Worm (Caenorhabditis elegans) whole organism, L1 larva: Measurements from ENCODE around the gene oig-2.

Experiments
- C16A3.4 ChIP-seq: fragments of 150-350 bp; optimal IDR thresholded peaks from 2 replicates; lab custom pipeline; 2014; ENCODE audit warnings: missing biosample characterization, missing genetic modification characterization
- aha-1 ChIP-seq: fragments of 150-350 bp; optimal IDR thresholded peaks from 2 replicates; lab custom pipeline; 2014; ENCODE audit warnings: missing biosample characterization, missing genetic modification characterization
- alr-1 ChIP-seq: fragments of 200-800 bp; sonication (Bioruptor generic); optimal IDR thresholded peaks from 2 replicates; lab custom pipeline; 2018; ENCODE audit warnings: borderline replicate concordance, mild to moderate bottlenecking, missing genetic modification characterization, missing compliant biosample characterization
- ama-1 ChIP-seq: fragments of 150-350 bp; optimal IDR thresholded peaks from 2 replicates; lab custom pipeline; 2014
- blmp-1 ChIP-seq: fragments of 150-350 bp; optimal IDR thresholded peaks from 2 replicates; lab custom pipeline; 2014; ENCODE audit warnings: missing biosample characterization, missing genetic modification characterization
- ceh-82 ChIP-seq, 3 experiments: fragments of 150-350 bp in 1 of 3; sonication (generic microtip) in 2 of 3; optimal IDR thresholded peaks; 2 replicates each; lab custom pipeline; 2014 to 2017; ENCODE audit warnings: missing biosample characterization in 3 of 3, missing genetic modification characterization in 3 of 3
- ceh-88 ChIP-seq: fragments of 200-800 bp; sonication (Bioruptor generic); IDR thresholded peaks from 2 replicates; pipeline ENCODE4 v1.3.6; 2022; ENCODE audit warnings: missing genetic modification characterization, missing compliant biosample characterization
- ceh-90 ChIP-seq: sonication (generic microtip); optimal IDR thresholded peaks from 2 replicates; lab custom pipeline; 2016; ENCODE audit warnings: missing genetic modification characterization, missing compliant biosample characterization
- dsc-1 ChIP-seq: sonication (generic microtip); optimal IDR thresholded peaks from 2 replicates; lab custom pipeline; 2016; ENCODE audit warnings: mild to moderate bottlenecking, missing genetic modification characterization, missing compliant biosample characterization
- efl-1 ChIP-seq, 4 experiments: fragments of 150-350 bp; optimal IDR thresholded peaks in 3 of 4; peaks in 1 of 4; 1 replicate in 1 of 4; 2 replicates in 3 of 4; lab custom pipeline; 2014; ENCODE audit warnings: missing biosample characterization in 2 of 4, missing genetic modification characterization in 2 of 4, missing genetic modification reagents in 2 of 4
- efl-3 ChIP-seq: fragments of 200-800 bp; sonication (Bioruptor generic); optimal IDR thresholded peaks from 2 replicates; lab custom pipeline; 2018; ENCODE audit warnings: mild to moderate bottlenecking, missing genetic modification characterization, missing compliant biosample characterization
- elt-2 ChIP-seq: sonication (generic microtip); optimal IDR thresholded peaks from 2 replicates; lab custom pipeline; 2016; ENCODE audit warnings: missing genetic modification characterization, mild to moderate bottlenecking, inconsistent platforms, missing compliant biosample characterization, missing genetic modification reagents
- elt-3 ChIP-seq, 6 experiments: fragments of 150-350 bp in 1 of 6; sonication (generic microtip); optimal IDR thresholded peaks; 2 replicates each; lab custom pipeline; 2017 to 2018; ENCODE audit warnings: missing biosample characterization in 6 of 6, missing genetic modification characterization in 6 of 6, inconsistent platforms in 1 of 6
- ets-5 ChIP-seq: fragments of 200-800 bp; sonication (Bioruptor generic); IDR thresholded peaks from 2 replicates; pipeline ENCODE4 v1.3.6; 2022; ENCODE audit warnings: missing genetic modification characterization, missing compliant biosample characterization
- fkh-4 ChIP-seq: sonication (generic microtip); optimal IDR thresholded peaks from 2 replicates; lab custom pipeline; 2016; ENCODE audit warnings: missing compliant biosample characterization, missing genetic modification characterization, borderline replicate concordance
- fkh-8 ChIP-seq: sonication (generic microtip); optimal IDR thresholded peaks from 2 replicates; lab custom pipeline; 2016; ENCODE audit warnings: mild to moderate bottlenecking, missing genetic modification characterization, missing compliant biosample characterization
- fos-1 ChIP-seq: fragments of 150-350 bp; optimal IDR thresholded peaks from 2 replicates; lab custom pipeline; 2014; ENCODE audit warnings: missing biosample characterization, missing genetic modification characterization
- grh-1 ChIP-seq: fragments of 200-800 bp; sonication (Bioruptor generic); IDR thresholded peaks from 2 replicates; pipeline ENCODE4 v1.3.6; 2022; ENCODE audit warnings: missing genetic modification reagents, missing genetic modification characterization, missing compliant biosample characterization
- hpl-2 ChIP-seq: fragments of 150-350 bp; optimal IDR thresholded peaks from 2 replicates; lab custom pipeline; 2014; ENCODE audit warnings: missing biosample characterization, missing genetic modification reagents, missing genetic modification characterization
- isw-1 ChIP-seq: fragments of 200-800 bp; sonication (Bioruptor generic); IDR thresholded peaks from 2 replicates; pipeline ENCODE4 v1.3.6; 2022; ENCODE audit warnings: missing genetic modification characterization, missing compliant biosample characterization
- lin-13 ChIP-seq: fragments of 150-350 bp; optimal IDR thresholded peaks from 2 replicates; lab custom pipeline; 2014; ENCODE audit warnings: missing biosample characterization, missing genetic modification reagents, missing genetic modification characterization
- lin-14 ChIP-seq: fragments of 200-800 bp; sonication (Bioruptor generic); optimal IDR thresholded peaks from 2 replicates; lab custom pipeline; 2018; ENCODE audit warnings: mild to moderate bottlenecking, missing genetic modification characterization, moderate library complexity, missing compliant biosample characterization
- lir-3 ChIP-seq: sonication (generic microtip); optimal IDR thresholded peaks from 2 replicates; lab custom pipeline; 2016; ENCODE audit warnings: mild to moderate bottlenecking, missing genetic modification characterization, moderate library complexity, missing compliant biosample characterization; ENCODE audit not compliant: poor library complexity
- mdl-1 ChIP-seq, 2 experiments: fragments of 150-350 bp; optimal IDR thresholded peaks; 2 replicates each; lab custom pipeline; 2014 to 2017; ENCODE audit warnings: missing biosample characterization in 2 of 2, missing genetic modification characterization in 2 of 2, inconsistent platforms in 1 of 2
- mef-2 ChIP-seq: fragments of 150-350 bp; optimal IDR thresholded peaks from 2 replicates; lab custom pipeline; 2014; ENCODE audit warnings: missing biosample characterization, missing genetic modification characterization
- mep-1 ChIP-seq: fragments of 150-350 bp; optimal IDR thresholded peaks from 2 replicates; lab custom pipeline; 2014; ENCODE audit warnings: missing biosample characterization, missing genetic modification characterization
- nhr-11 ChIP-seq: fragments of 150-350 bp; optimal IDR thresholded peaks from 2 replicates; lab custom pipeline; 2014; ENCODE audit warnings: missing biosample characterization, missing genetic modification characterization
- nhr-12 ChIP-seq: sonication (generic microtip); optimal IDR thresholded peaks from 2 replicates; lab custom pipeline; 2017; ENCODE audit warnings: missing biosample characterization, missing genetic modification characterization
- nhr-20 ChIP-seq: sonication (generic microtip); optimal IDR thresholded peaks from 2 replicates; lab custom pipeline; 2016; ENCODE audit warnings: mild to moderate bottlenecking, missing genetic modification characterization, missing compliant biosample characterization
- nhr-237 ChIP-seq: fragments of 150-350 bp; optimal IDR thresholded peaks from 2 replicates; lab custom pipeline; 2014; ENCODE audit warnings: missing biosample characterization, missing genetic modification characterization
- nhr-71 ChIP-seq: sonication (generic microtip); optimal IDR thresholded peaks from 2 replicates; lab custom pipeline; 2016; ENCODE audit warnings: mild to moderate bottlenecking, missing genetic modification characterization, moderate library complexity, missing compliant biosample characterization
- nhr-76 ChIP-seq: sonication (generic microtip); optimal IDR thresholded peaks from 2 replicates; lab custom pipeline; 2017; ENCODE audit warnings: missing biosample characterization, missing genetic modification characterization
- nhr-77 ChIP-seq: fragments of 150-350 bp; optimal IDR thresholded peaks from 2 replicates; lab custom pipeline; 2014; ENCODE audit warnings: missing biosample characterization, missing genetic modification characterization
- nhr-84 ChIP-seq: sonication (generic microtip); optimal IDR thresholded peaks from 2 replicates; lab custom pipeline; 2017; ENCODE audit warnings: missing biosample characterization, missing genetic modification characterization
- nhr-85 ChIP-seq: sonication (generic microtip); peaks from one replicate; lab custom pipeline; 2016; ENCODE audit warnings: missing genetic modification characterization, inconsistent platforms, missing compliant biosample characterization
- nhr-90 ChIP-seq: sonication (generic microtip); optimal IDR thresholded peaks from 2 replicates; lab custom pipeline; 2016; ENCODE audit warnings: mild to moderate bottlenecking, missing genetic modification characterization, missing compliant biosample characterization; ENCODE audit not compliant: poor library complexity
- pag-3 ChIP-seq: sonication (generic microtip); optimal IDR thresholded peaks from 2 replicates; lab custom pipeline; 2017; ENCODE audit warnings: missing genetic modification characterization, mild to moderate bottlenecking, missing compliant biosample characterization, antibody characterized with exemption, borderline replicate concordance; ENCODE audit not compliant: insufficient read depth
- pax-3 ChIP-seq: fragments of 200-800 bp; sonication (Bioruptor generic); optimal IDR thresholded peaks from 2 replicates; lab custom pipeline; 2018; ENCODE audit warnings: mild to moderate bottlenecking, missing genetic modification characterization, moderate library complexity, missing compliant biosample characterization
- rnt-1 ChIP-seq: sonication (generic microtip); optimal IDR thresholded peaks from 2 replicates; lab custom pipeline; 2016; ENCODE audit warnings: mild to moderate bottlenecking, missing genetic modification characterization, moderate library complexity, missing compliant biosample characterization
- skn-1 ChIP-seq: fragments of 150-350 bp; optimal IDR thresholded peaks from 2 replicates; lab custom pipeline; 2014; ENCODE audit warnings: missing biosample characterization, missing genetic modification characterization
- snpc-4 ChIP-seq: fragments of 150-350 bp; optimal IDR thresholded peaks from 2 replicates; lab custom pipeline; 2014; ENCODE audit warnings: missing biosample characterization, missing genetic modification characterization
- snu-23 ChIP-seq: sonication (generic microtip); optimal IDR thresholded peaks from 2 replicates; lab custom pipeline; 2016; ENCODE audit warnings: missing genetic modification characterization, missing compliant biosample characterization
- sox-4 ChIP-seq: sonication (generic microtip); optimal IDR thresholded peaks from 2 replicates; lab custom pipeline; 2016; ENCODE audit warnings: missing genetic modification characterization, missing compliant biosample characterization
- sptf-1 ChIP-seq: fragments of 150-350 bp; optimal IDR thresholded peaks from 2 replicates; lab custom pipeline; 2014; ENCODE audit warnings: missing biosample characterization, missing genetic modification characterization
- sup-37 ChIP-seq: fragments of 200-800 bp; sonication (Bioruptor generic); optimal IDR thresholded peaks from 2 replicates; lab custom pipeline; 2018; ENCODE audit warnings: mild to moderate bottlenecking, missing genetic modification characterization, missing compliant biosample characterization
- tlp-1 ChIP-seq: fragments of 150-350 bp; optimal IDR thresholded peaks from 2 replicates; lab custom pipeline; 2014; ENCODE audit warnings: missing biosample characterization, missing genetic modification characterization
- unc-86 ChIP-seq: sonication (generic microtip); optimal IDR thresholded peaks from 2 replicates; lab custom pipeline; 2016; ENCODE audit warnings: missing genetic modification characterization, missing compliant biosample characterization
- unc-98 ChIP-seq: fragments of 200-800 bp; sonication (Bioruptor generic); IDR thresholded peaks from 2 replicates; pipeline ENCODE4 v1.3.6; 2022; ENCODE audit warnings: missing genetic modification characterization, missing compliant biosample characterization
- vab-15 ChIP-seq: sonication (generic microtip); optimal IDR thresholded peaks from 2 replicates; lab custom pipeline; 2017; ENCODE audit warnings: missing genotype, mild to moderate bottlenecking, missing genetic modification characterization, missing compliant biosample characterization
- zip-4 ChIP-seq: fragments of 200-800 bp; sonication (Bioruptor generic); optimal IDR thresholded peaks from 2 replicates; lab custom pipeline; 2018; ENCODE audit warnings: mild to moderate bottlenecking, missing genetic modification characterization, moderate library complexity, missing compliant biosample characterization
- ztf-4 ChIP-seq: fragments of 150-350 bp; optimal IDR thresholded peaks from 2 replicates; lab custom pipeline; 2014; ENCODE audit warnings: missing biosample characterization, missing genetic modification characterization

oig-2 gene

DNA sequence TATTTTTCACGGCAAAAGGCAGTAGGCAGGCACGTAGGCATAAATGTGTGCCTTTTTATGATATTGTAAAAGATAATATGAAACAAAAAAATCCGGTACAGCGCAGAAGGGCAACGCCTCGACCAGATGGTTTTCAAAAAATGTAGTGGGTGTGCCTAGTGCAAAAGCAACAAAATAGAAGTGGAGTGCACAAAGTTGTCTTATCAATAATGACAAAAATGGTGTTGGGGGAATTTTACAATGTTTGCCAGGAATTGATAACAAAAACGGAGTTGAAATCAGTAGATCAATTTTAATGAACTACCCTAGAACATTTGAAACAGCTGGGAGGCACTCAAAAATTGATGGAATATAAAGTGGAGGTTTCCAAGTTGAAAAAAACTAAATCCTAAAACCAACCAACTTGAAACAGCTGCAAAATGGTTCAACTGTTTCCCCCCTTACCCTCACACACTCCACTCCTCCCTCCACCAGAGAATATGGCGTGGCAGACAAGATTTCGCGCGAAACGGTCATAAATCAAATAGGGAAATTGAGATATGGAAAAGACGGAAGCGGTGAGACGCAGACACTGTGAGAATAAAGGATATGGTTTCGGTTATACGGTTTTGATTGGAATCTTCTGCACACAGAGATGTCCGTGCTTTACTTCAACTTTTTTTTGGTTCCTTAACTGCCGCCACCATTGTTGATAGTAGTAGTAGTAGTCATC is 3.6 kb downstream of the oig-2 start (continued):
- TF ChIP-seq pax-3 (tag; lab: Kevin White, UChicago) (no peak), lir-3 (tag; lab: Kevin White, UChicago) (no peak), nhr-77 (tag; lab: Kevin White, UChicago) (no peak), zip-4 (GFP tag; lab: Kevin White, UChicago) (no peak), vab-15 (tag; lab: Kevin White, UChicago) (no peak), C16A3.4 (tag; lab: Kevin White, UChicago) (peak; percentile 47), nhr-20 (tag; lab: Kevin White, UChicago) (peak; percentile 28), ets-5 (GFP tag; lab: Robert Waterston, UW) (no peak), elt-3 (tag; optimal IDR thresholded peaks at IDR 0.05; lab: Kevin White, UChicago) (peak in 5 of 6 experiments; percentile 23 to 79 (median 42)), ceh-88 (GFP tag; lab: Robert Waterston, UW) (no peak), nhr-90 (no peak), aha-1 (no peak), lin-13 (peak; percentile 1), fos-1 (tag; lab: Kevin White, UChicago) (no peak), unc-98 (no peak), ceh-90 (tag; lab: Kevin White, UChicago) (no peak), fkh-8 (tag; lab: Kevin White, UChicago) (no peak), dsc-1 (tag; lab: Kevin White, UChicago) (no peak), ama-1 (lab: Kevin White, UChicago) (no peak), mep-1 (tag; lab: Kevin White, UChicago) (no peak), nhr-76 (tag; lab: Kevin White, UChicago) (no peak), nhr-12 (tag; lab: Kevin White, UChicago) (no peak), isw-1 (GFP tag; lab: Robert Waterston, UW) (no peak), sup-37 (no peak), lin-14 (GFP tag; lab: Kevin White, UChicago) (peak; percentile 63), efl-1 (optimal IDR thresholded peaks at IDR 0.05; lab: Kevin White, UChicago) (no peak), efl-1 (GFP tag; optimal IDR thresholded peaks at IDR 0.05 in 1 of 2; lab: Kevin White, UChicago) (no peak), elt-2 (tag; lab: Kevin White, UChicago) (peak; percentile 42), snpc-4 (no peak), ztf-4 (tag; lab: Kevin White, UChicago) (no peak), nhr-84 (tag; lab: Kevin White, UChicago) (no peak), snu-23 (GFP tag; lab: Kevin White, UChicago) (peak; percentile 17), mef-2 (tag; lab: Kevin White, UChicago) (no peak), nhr-11 (tag; lab: Kevin White, UChicago) (no peak), alr-1 (tag; lab: Kevin White, UChicago) (no peak), nhr-85 (tag; lab: Kevin White, UChicago) (peak; percentile 89), nhr-237 (tag; lab: Kevin White, UChicago) (no peak), ceh-82 (tag; optimal IDR thresholded peaks at IDR 0.05; lab: Kevin White, UChicago) (no peak), hpl-2 (GFP tag; lab: Kevin White, UChicago) (no peak), tlp-1 (tag; lab: Kevin White, UChicago) (no peak)

DNA sequence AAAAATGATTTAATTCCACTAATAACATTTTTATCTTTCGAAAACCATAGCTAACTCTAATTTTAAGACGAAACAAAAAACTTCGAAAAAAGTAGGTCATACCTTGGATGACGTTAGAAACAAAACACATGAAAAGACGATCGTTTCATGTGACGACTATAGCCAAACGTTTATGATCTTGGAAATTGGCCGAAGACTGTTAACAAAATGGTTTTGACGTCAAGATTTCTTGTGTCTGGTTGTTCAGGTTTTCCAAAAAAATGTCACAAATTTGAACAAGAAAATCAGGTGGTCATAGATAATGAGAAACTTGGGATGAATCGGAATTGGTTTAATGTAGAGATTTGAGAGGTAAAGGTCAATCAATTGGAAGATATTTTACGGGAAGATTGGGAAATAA is 4.7 kb downstream of the oig-2 start:
- TF ChIP-seq pag-3 (no peak), nhr-76 (tag; lab: Kevin White, UChicago) (no peak), vab-15 (tag; lab: Kevin White, UChicago) (no peak), nhr-20 (tag; lab: Kevin White, UChicago) (peak; percentile 27), sox-4 (tag; lab: Kevin White, UChicago) (no peak), elt-3 (tag; optimal IDR thresholded peaks at IDR 0.05; lab: Kevin White, UChicago) (peak in 1 of 6 experiments; percentile 48), unc-86 (tag; lab: Kevin White, UChicago) (no peak), rnt-1 (tag; lab: Kevin White, UChicago) (no peak), efl-3 (GFP tag; lab: Kevin White, UChicago) (no peak), nhr-85 (tag; lab: Kevin White, UChicago) (peak; percentile 66), sptf-1 (no peak), tlp-1 (tag; lab: Kevin White, UChicago) (no peak), efl-1 (optimal IDR thresholded peaks at IDR 0.05; lab: Kevin White, UChicago) (no peak), efl-1 (GFP tag; optimal IDR thresholded peaks at IDR 0.05 in 1 of 2; lab: Kevin White, UChicago) (peak in 1 of 2 experiments; percentile 94), fkh-4 (tag; lab: Kevin White, UChicago) (no peak), nhr-71 (tag; lab: Kevin White, UChicago) (no peak), blmp-1 (peak; percentile 52), skn-1 (no peak), mdl-1 (tag; optimal IDR thresholded peaks at IDR 0.05; lab: Kevin White, UChicago) (peak in 1 of 2 experiments; percentile 3), grh-1 (GFP tag; lab: Robert Waterston, UW) (no peak), elt-2 (tag; lab: Kevin White, UChicago) (no peak)
